Worm (Caenorhabditis elegans) whole organism, early embryonic: Measurements from ENCODE around the gene C39E9.7.

ENCODE experiments used
- ceh-36 ChIP-seq: sonication (generic microtip); optimal IDR thresholded peaks from 2 replicates; lab custom pipeline; 2016; ENCODE audit warnings: missing genetic modification characterization, inconsistent platforms, missing compliant biosample characterization
- ets-7 ChIP-seq: sonication (generic microtip); optimal IDR thresholded peaks from 2 replicates; lab custom pipeline; 2016; ENCODE audit warnings: missing genotype, missing genetic modification characterization, missing compliant biosample characterization
- tbx-37 ChIP-seq: fragments of 200-800 bp; sonication (Bioruptor generic); conservative IDR thresholded peaks from 2 replicates; pipeline ENCODE4 v1.3.6; 2022; ENCODE audit warnings: missing genetic modification reagents, missing genetic modification characterization, missing compliant biosample characterization

DNA sequence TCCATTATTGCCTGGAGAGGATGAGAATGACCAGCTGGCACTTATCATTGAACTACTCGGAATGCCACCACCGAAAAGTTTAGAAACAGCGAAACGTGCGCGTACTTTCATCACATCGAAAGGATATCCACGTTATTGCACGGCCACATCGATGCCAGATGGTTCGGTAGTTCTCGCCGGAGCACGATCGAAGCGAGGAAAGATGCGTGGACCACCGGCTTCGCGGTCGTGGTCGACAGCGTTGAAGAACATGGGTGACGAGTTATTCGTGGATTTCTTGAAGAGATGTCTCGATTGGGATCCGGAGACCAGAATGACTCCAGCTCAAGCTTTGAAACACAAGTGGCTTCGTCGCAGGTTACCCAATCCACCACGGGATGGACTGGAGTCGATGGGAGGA lies 43.0 kb downstream of the C39E9.7 start:
- TF ChIP-seq ceh-36, result no peak
- no peak for TF ChIP-seq tbx-37 (GFP tag; lab: Robert Waterston, UW)
- no peak for TF ChIP-seq ets-7 (tag; lab: Kevin White, UChicago)
